Fruit fly (Drosophila melanogaster): ENCODE measurements around the gene CG3792.

CG3792 gene

DNA sequence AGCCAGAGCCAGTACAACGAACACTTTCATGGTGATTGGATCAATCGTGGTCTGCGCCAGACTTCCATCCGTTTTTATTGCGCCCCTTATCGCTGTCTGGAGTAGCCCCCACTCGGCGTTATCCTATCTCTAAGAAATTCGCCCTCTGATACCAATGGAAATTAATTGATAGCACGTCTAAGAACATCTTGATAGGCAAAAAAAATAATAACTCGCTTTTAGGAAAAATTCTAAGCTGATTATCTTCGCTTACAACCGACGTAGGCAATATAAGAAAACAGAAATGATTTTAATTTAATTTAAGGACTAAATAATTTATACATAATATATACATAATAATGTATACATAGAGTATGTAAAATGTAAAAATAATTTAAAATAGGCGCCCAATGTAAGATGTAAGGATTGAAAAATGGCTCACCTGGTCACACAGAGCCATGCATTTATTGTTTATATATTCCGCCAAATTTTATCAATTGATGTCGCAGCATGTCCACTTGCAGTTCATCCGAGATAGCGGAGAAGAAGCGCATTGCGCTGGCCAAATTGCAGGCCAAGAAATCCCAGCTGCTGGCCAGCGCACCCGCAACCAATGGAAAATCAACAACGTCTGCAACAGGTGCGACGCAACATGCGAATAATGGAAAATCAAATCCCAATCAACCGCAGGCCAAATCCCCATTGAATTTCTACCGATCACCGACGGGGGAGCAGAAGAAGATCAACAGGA lies 21.9 kb upstream of the CG3792 start, which contains the start of the genes Jon25Bi and Marcal1 (continued):
- no peak for TF ChIP-seq Taf1 (GFP tag; IDR thresholded peaks at IDR 0.05)
- TF ChIP-seq CG3847 (GFP tag; IDR thresholded peaks at IDR 0.05): no peak
- peak; percentile 21 for TF ChIP-seq pzg (GFP tag; optimal IDR thresholded peaks at IDR 0.05)
- peak; percentile 80 for TF ChIP-seq MBD-R2 (GFP tag; IDR thresholded peaks at IDR 0.05)
- no peak for TF ChIP-seq CG17568 (GFP tag; optimal IDR thresholded peaks at IDR 0.05)
- TF ChIP-seq CG9797 (GFP tag; optimal IDR thresholded peaks at IDR 0.05): peak; percentile 43
- no peak for TF ChIP-seq CG18599 (GFP tag; optimal IDR thresholded peaks at IDR 0.05)
- TF ChIP-seq CG34224 (GFP tag; IDR thresholded peaks at IDR 0.05; ENCODE audit: partially characterized antibody): 0 out of 3 replicates have a peak, but pooled peaks have one; percentile 26
- TF ChIP-seq cas (GFP tag; IDR thresholded peaks at IDR 0.05): no peak
- no peak for TF ChIP-seq CG11085 (GFP tag; IDR thresholded peaks at IDR 0.05)
- no peak for TF ChIP-seq CG11247 (GFP tag; IDR thresholded peaks at IDR 0.05)
- TF ChIP-seq CG8388 (GFP tag; optimal IDR thresholded peaks at IDR 0.05): no peak
- peak; percentile 4 for TF ChIP-seq YL-1 (GFP tag; optimal IDR thresholded peaks at IDR 0.05)
- TF ChIP-seq ems (GFP tag; optimal IDR thresholded peaks at IDR 0.05): no peak
- no peak for TF ChIP-seq CG17361 (GFP tag; IDR thresholded peaks at IDR 0.05)

DNA sequence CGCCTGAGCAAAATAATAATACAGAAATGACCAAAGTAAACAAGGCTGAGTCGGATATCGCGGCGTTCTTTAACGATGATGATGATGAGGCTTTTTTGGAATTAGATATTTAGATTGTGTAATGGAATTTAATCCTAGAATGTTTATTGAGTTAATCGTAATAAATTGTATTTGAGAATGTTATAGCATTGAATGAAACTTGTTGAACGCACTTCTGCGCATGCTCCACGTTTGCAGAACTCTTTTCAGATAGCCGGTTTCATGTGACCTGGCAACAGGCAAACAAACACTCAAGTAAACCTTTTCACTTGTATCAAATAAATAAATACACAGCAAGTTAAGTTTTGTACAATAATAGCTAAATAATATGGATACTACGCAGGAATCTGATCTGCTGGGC lies 19.0 kb upstream of the CG3792 start, which contains the start of gene CG34124:
TSS of gene CG34124 (plus strand) at position 301 of the 400 bp plus-strand sequence.
- TF ChIP-seq zfh1 (GFP tag; IDR thresholded peaks at IDR 0.05) (no peak), CG18262 (tag; optimal IDR thresholded peaks at IDR 0.05) (no peak), CG18011 (GFP tag; optimal IDR thresholded peaks at IDR 0.05) (no peak), CG1603 (tag; optimal IDR thresholded peaks at IDR 0.05) (no peak), CG32772 (GFP tag; IDR thresholded peaks at IDR 0.05) (no peak), fd64A (GFP tag; optimal IDR thresholded peaks at IDR 0.05) (no peak), Med (GFP tag) (no peak), CG13624 (GFP tag; optimal IDR thresholded peaks at IDR 0.05) (no peak)

DNA sequence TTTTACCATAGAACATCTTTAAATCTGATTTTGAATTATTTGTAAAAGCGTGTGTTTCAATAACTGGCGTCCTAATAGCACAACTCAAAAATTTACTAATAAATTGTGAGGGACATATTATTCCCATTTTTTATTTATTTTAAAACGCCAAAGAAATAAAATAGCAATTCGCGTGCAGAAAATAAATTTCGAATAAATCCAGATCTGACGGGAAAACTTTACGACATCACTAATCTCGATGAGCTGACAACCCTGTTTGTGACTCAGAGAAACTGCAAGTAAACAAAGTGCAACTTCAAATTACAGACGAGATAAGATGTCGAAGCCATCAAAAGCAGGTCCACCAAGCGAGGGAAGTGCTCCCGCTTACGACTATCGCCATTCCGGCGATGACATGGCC lies 11.7 kb upstream of the CG3792 start, which contains the start of gene CG34125:
TSS of gene CG34125 (plus strand) at position 254 of the 400 bp plus-strand sequence.
- TF ChIP-seq fu2 (GFP tag; optimal IDR thresholded peaks at IDR 0.05) (no peak), phol (tag; optimal IDR thresholded peaks at IDR 0.05) (peak; percentile 11), mld (GFP tag; IDR thresholded peaks at IDR 0.05; ENCODE audit: partially characterized antibody) (no peak), sr (GFP tag; IDR thresholded peaks at IDR 0.05) (no peak), Ets65A (GFP tag) (peak; percentile 82), CG10267 (tag; optimal IDR thresholded peaks at IDR 0.05) (no peak), CG8281 (tag; optimal IDR thresholded peaks at IDR 0.05) (no peak), B-H2 (GFP tag; optimal IDR thresholded peaks at IDR 0.05) (no peak), Oaz (GFP tag; IDR thresholded peaks at IDR 0.05) (no peak), cato (GFP tag; optimal IDR thresholded peaks at IDR 0.05; ENCODE audit: borderline replicate concordance) (no peak), CG34422 (GFP tag; IDR thresholded peaks at IDR 0.05) (0 out of 3 replicates have a peak, but pooled peaks have one; percentile 8), CG9932 (GFP tag; IDR thresholded peaks at IDR 0.05) (peak; percentile 44; the same call in 1 of the 2 replicates), Lpt (GFP tag; optimal IDR thresholded peaks at IDR 0.05) (no peak), Sox102F (GFP tag; optimal IDR thresholded peaks at IDR 0.05) (no peak), row (GFP tag; IDR thresholded peaks at IDR 0.05) (peak; percentile 86), CG5245 (GFP tag; optimal IDR thresholded peaks at IDR 0.05) (no peak), ac (GFP tag; optimal IDR thresholded peaks at IDR 0.05) (no peak), chinmo (GFP tag; IDR thresholded peaks at IDR 0.05; ENCODE audit: partially characterized antibody) (peak; percentile 68; the same call in 1 of the 4 replicates), zen (tag; optimal IDR thresholded peaks at IDR 0.05) (no peak), Sry-β (GFP tag; optimal IDR thresholded peaks at IDR 0.05) (peak; percentile 91), CG13123 (GFP tag; optimal IDR thresholded peaks at IDR 0.05) (no peak), Hey (tag; optimal IDR thresholded peaks at IDR 0.05) (no peak), Xrp1 (GFP tag; IDR thresholded peaks at IDR 0.05) (peak; percentile 34; the same call in 1 of the 2 replicates), CG11696 (GFP tag; IDR thresholded peaks at IDR 0.05) (no peak), ems (GFP tag; optimal IDR thresholded peaks at IDR 0.05) (peak; percentile 10), CG2678 (tag; optimal IDR thresholded peaks at IDR 0.05) (no peak)
